Fruit fly (Drosophila melanogaster) whole organism, wandering third instar larva: Measurements from ENCODE around the gene CG14839.

ENCODE experiments used
- Abd-B ChIP-seq: fragments of >200 bp; optimal IDR thresholded peaks from 2 replicates; lab custom pipeline; 2017; ENCODE audit warnings: missing biosample characterization, missing genetic modification characterization
- CG32264 ChIP-seq: fragments of 200-800 bp; sonication (Bioruptor generic); optimal IDR thresholded peaks from 2 replicates; lab custom pipeline; 2016; ENCODE audit warnings: missing biosample characterization, missing genetic modification characterization
- CG9705 ChIP-seq: fragments of 200-800 bp; sonication (Bioruptor generic); optimal IDR thresholded peaks from 2 replicates; lab custom pipeline; 2018; ENCODE audit warnings: missing biosample characterization, mild to moderate bottlenecking, missing genetic modification characterization
- CrebA ChIP-seq: fragments of 200-800 bp; sonication (Bioruptor generic); optimal IDR thresholded peaks from 2 replicates; lab custom pipeline; 2016; ENCODE audit warnings: missing biosample characterization, mild to moderate bottlenecking, missing genetic modification characterization, borderline replicate concordance
- Dfd ChIP-seq: fragments of >200 bp; optimal IDR thresholded peaks from 2 replicates; lab custom pipeline; 2017; ENCODE audit warnings: missing biosample characterization, missing genetic modification characterization
- Dif ChIP-seq: fragments of 200-275, 200-300 bp; sonication (Bioruptor generic); optimal IDR thresholded peaks from 2 replicates; lab custom pipeline; 2018; ENCODE audit warnings: missing biosample characterization, missing genetic modification characterization; ENCODE audit not compliant: partially characterized antibody
- GATAd ChIP-seq: sonication (Bioruptor generic); optimal IDR thresholded peaks from 2 replicates; lab custom pipeline; 2016; ENCODE audit warnings: missing biosample characterization, missing genetic modification characterization
- HLH106 ChIP-seq: fragments of 200-800 bp; optimal IDR thresholded peaks from 3 replicates; lab custom pipeline; 2019; ENCODE audit warnings: missing biosample characterization, mild to moderate bottlenecking, missing genetic modification characterization, moderate library complexity
- Hnf4 ChIP-seq: fragments of 200-800 bp; sonication (Bioruptor generic); optimal IDR thresholded peaks from 2 replicates; lab custom pipeline; 2016; ENCODE audit warnings: missing biosample characterization, mild to moderate bottlenecking, missing genetic modification characterization
- Hr78 ChIP-seq: fragments of >200 bp; optimal IDR thresholded peaks from 2 replicates; lab custom pipeline; 2017; ENCODE audit warnings: missing biosample characterization, missing genetic modification characterization
- Hr83 ChIP-seq: fragments of 200-300 bp; sonication (Bioruptor generic); optimal IDR thresholded peaks from 2 replicates; lab custom pipeline; 2016; ENCODE audit warnings: missing biosample characterization, mild to moderate bottlenecking, missing genetic modification characterization, moderate library complexity; ENCODE audit not compliant: poor library complexity, severe bottlenecking
- Jra ChIP-seq: sonication (Bioruptor generic); optimal IDR thresholded peaks from 2 replicates; lab custom pipeline; 2016; ENCODE audit warnings: missing biosample characterization, missing genetic modification characterization
- Mio ChIP-seq: sonication (Bioruptor generic); optimal IDR thresholded peaks from 2 replicates; lab custom pipeline; 2016; ENCODE audit warnings: missing biosample characterization, missing genetic modification characterization
- Myc ChIP-seq: fragments of >200 bp; optimal IDR thresholded peaks from 2 replicates; lab custom pipeline; 2017
- N ChIP-seq: fragments of >200 bp; optimal IDR thresholded peaks from 2 replicates; lab custom pipeline; 2018; ENCODE audit warnings: missing biosample characterization, missing external identifiers, missing genetic modification characterization
- OdsH ChIP-seq: fragments of 200-800 bp; sonication (Bioruptor generic); optimal IDR thresholded peaks from 2 replicates; lab custom pipeline; 2016; ENCODE audit warnings: missing biosample characterization, mild to moderate bottlenecking, missing genetic modification characterization
- Rel ChIP-seq, 2 experiments: fragments of 200-800 bp; sonication (Bioruptor generic) in 1 of 2; optimal IDR thresholded peaks; 2 replicates in 1 of 2; 3 replicates in 1 of 2; lab custom pipeline; 2016 to 2019; ENCODE audit warnings: mild to moderate bottlenecking in 2 of 2, missing biosample characterization in 2 of 2, missing genetic modification characterization in 2 of 2, moderate library complexity in 1 of 2
- Sp1 ChIP-seq: fragments of 200-800 bp; sonication (Bioruptor generic); optimal IDR thresholded peaks from 3 replicates; lab custom pipeline; 2019; ENCODE audit warnings: missing biosample characterization, mild to moderate bottlenecking, missing genetic modification characterization, moderate library complexity
- Vsx2 ChIP-seq: fragments of 200-300, 225-300 bp; sonication (Bioruptor generic); optimal IDR thresholded peaks from 2 replicates; lab custom pipeline; 2018; ENCODE audit warnings: missing biosample characterization, missing genetic modification characterization; ENCODE audit not compliant: partially characterized antibody
- br ChIP-seq: fragments of 200-800 bp; sonication (Bioruptor generic); optimal IDR thresholded peaks from 2 replicates; lab custom pipeline; 2016; ENCODE audit warnings: missing biosample characterization, missing genetic modification characterization
- brk ChIP-seq: fragments of 200-800 bp; sonication (Bioruptor generic); optimal IDR thresholded peaks from 2 replicates; lab custom pipeline; 2016; ENCODE audit warnings: missing biosample characterization, mild to moderate bottlenecking, missing genetic modification characterization
- dl ChIP-seq, 2 experiments: fragments of 175-275, 200-275 bp in 1 of 2; fragments of 200-275 bp in 1 of 2; sonication (Bioruptor generic); optimal IDR thresholded peaks; lab custom pipeline; 2018; ENCODE audit warnings: mild to moderate bottlenecking in 2 of 2, missing biosample characterization in 2 of 2, missing genetic modification characterization in 2 of 2, moderate library complexity in 2 of 2; ENCODE audit not compliant: partially characterized antibody in 2 of 2, insufficient read depth in 1 of 2
- dmrt93B ChIP-seq: fragments of 200-800 bp; sonication (Bioruptor generic); optimal IDR thresholded peaks from 2 replicates; lab custom pipeline; 2018; ENCODE audit warnings: missing biosample characterization, mild to moderate bottlenecking, missing genetic modification characterization
- dsf ChIP-seq: sonication (Bioruptor generic); optimal IDR thresholded peaks from 2 replicates; lab custom pipeline; 2016; ENCODE audit warnings: missing biosample characterization, missing genetic modification characterization, borderline replicate concordance
- ey ChIP-seq: fragments of 200-800 bp; sonication (Bioruptor generic); optimal IDR thresholded peaks from 2 replicates; lab custom pipeline; 2016; ENCODE audit warnings: missing biosample characterization, missing genetic modification characterization
- foxo ChIP-seq, 2 experiments: fragments of 200-800 bp; sonication (Bioruptor generic); optimal IDR thresholded peaks; 2 replicates in 1 of 2; 3 replicates in 1 of 2; lab custom pipeline; 2016 to 2017; ENCODE audit warnings: missing biosample characterization in 2 of 2, missing genetic modification characterization in 2 of 2
- fru ChIP-seq: fragments of 200-800 bp; sonication (Bioruptor generic); optimal IDR thresholded peaks from 3 replicates; lab custom pipeline; 2016; ENCODE audit warnings: missing biosample characterization, mild to moderate bottlenecking, missing genetic modification characterization
- h ChIP-seq: fragments of 200-800 bp; sonication (Bioruptor generic); optimal IDR thresholded peaks from 3 replicates; lab custom pipeline; 2016; ENCODE audit warnings: missing biosample characterization, mild to moderate bottlenecking, missing genetic modification characterization
- jim ChIP-seq: fragments of 175-275, 200-325 bp; sonication (Bioruptor generic); optimal IDR thresholded peaks from 2 replicates; lab custom pipeline; 2016; ENCODE audit warnings: missing biosample characterization, mild to moderate bottlenecking, missing genetic modification characterization
- lola ChIP-seq: fragments of >200 bp; optimal IDR thresholded peaks from 2 replicates; lab custom pipeline; 2017; ENCODE audit warnings: missing biosample characterization, missing genetic modification characterization
- pan ChIP-seq: fragments of >200 bp; optimal IDR thresholded peaks from 2 replicates; lab custom pipeline; 2017
- psq ChIP-seq: fragments of 200-800 bp; sonication (Bioruptor generic); optimal IDR thresholded peaks from 3 replicates; lab custom pipeline; 2017; ENCODE audit warnings: missing biosample characterization, mild to moderate bottlenecking, missing genetic modification characterization, moderate library complexity
- rgr ChIP-seq: fragments of 200-800 bp; sonication (Bioruptor generic); optimal IDR thresholded peaks from 3 replicates; lab custom pipeline; 2016; ENCODE audit warnings: missing biosample characterization, mild to moderate bottlenecking, missing genetic modification characterization
- sage ChIP-seq: fragments of 200-800 bp; sonication (Bioruptor generic); optimal IDR thresholded peaks from 2 replicates; lab custom pipeline; 2016; ENCODE audit warnings: missing biosample characterization, mild to moderate bottlenecking, missing genetic modification characterization
- sv ChIP-seq: fragments of 200-800 bp; sonication (Bioruptor generic); optimal IDR thresholded peaks from 3 replicates; lab custom pipeline; 2016; ENCODE audit warnings: missing biosample characterization, missing genetic modification characterization
- tai ChIP-seq: sonication (Bioruptor generic); optimal IDR thresholded peaks from 2 replicates; lab custom pipeline; 2016; ENCODE audit warnings: missing biosample characterization, missing genetic modification characterization
- usp ChIP-seq: fragments of >200 bp; optimal IDR thresholded peaks from 2 replicates; lab custom pipeline; 2017; ENCODE audit warnings: missing biosample characterization, missing genetic modification characterization
- woc ChIP-seq: sonication (Bioruptor generic); optimal IDR thresholded peaks from 2 replicates; lab custom pipeline; 2016; ENCODE audit warnings: missing biosample characterization, mild to moderate bottlenecking, missing genetic modification characterization

Gene CG14839

dm6 chr3R:14286320-14287190 is 24.4 kb downstream of the CG14839 start, which contains the start of gene trx (continued):
- TF ChIP-seq usp (GFP tag; lab: Kevin White, UChicago): no peak

dm6 chr3R:14287980-14288379 is 25.8 kb downstream of the CG14839 start:
- TF ChIP-seq Hr78 (no peak), CG9705 (GFP tag; lab: Kevin White, UChicago) (no peak), psq (GFP tag; lab: Kevin White, UChicago) (no peak), Abd-B (no peak), Dif (GFP tag; lab: Kevin White, UChicago) (no peak), br (GFP tag; lab: Kevin White, UChicago) (no peak), CrebA (GFP tag; lab: Kevin White, UChicago) (no peak), pan (no peak), jim (GFP tag; lab: Kevin White, UChicago) (no peak), Myc (lab: Kevin White, UChicago) (no peak), dsf (GFP tag; lab: Kevin White, UChicago) (no peak), Dfd (no peak)

- TF ChIP-seq Dfd (no peak), brk (peak; percentile 57), Mio (no peak), Hr83 (GFP tag; lab: Kevin White, UChicago) (peak; percentile 82), woc (GFP tag; lab: Kevin White, UChicago) (peak; percentile 14), Jra (peak; percentile 41), GATAd (GFP tag; lab: Kevin White, UChicago) (no peak), usp (GFP tag; lab: Kevin White, UChicago) (no peak), pan (no peak), br (GFP tag; lab: Kevin White, UChicago) (peak; percentile 13), dl (GFP tag; optimal IDR thresholded peaks at IDR 0.05; lab: Kevin White, UChicago; ENCODE audit: insufficient read depth in 1 of 2, partially characterized antibody in 2 of 2) (peak; percentile 65 to 77), N (no peak), Vsx2 (GFP tag; lab: Kevin White, UChicago) (peak; percentile 38), sv (GFP tag; lab: Kevin White, UChicago) (peak; percentile 39), Hr78 (no peak), tai (GFP tag; lab: Kevin White, UChicago) (peak; percentile 11), Abd-B (no peak), Hnf4 (peak; percentile 38), Rel (GFP tag; optimal IDR thresholded peaks at IDR 0.05; lab: Kevin White, UChicago) (no peak), Rel (tag; optimal IDR thresholded peaks at IDR 0.05; lab: Kevin White, UChicago) (peak; percentile 35), Myc (lab: Kevin White, UChicago) (no peak), CG32264 (no peak), CrebA (GFP tag; lab: Kevin White, UChicago) (peak; percentile 62), psq (GFP tag; lab: Kevin White, UChicago) (peak; percentile 50), fru (GFP tag; lab: Kevin White, UChicago) (peak; percentile 86), Dif (GFP tag; lab: Kevin White, UChicago) (peak; percentile 92), foxo (GFP tag; optimal IDR thresholded peaks at IDR 0.05; lab: Kevin White, UChicago) (peak in 1 of 2 experiments; percentile 55), h (peak; percentile 61), jim (GFP tag; lab: Kevin White, UChicago) (peak; percentile 48), rgr (GFP tag; lab: Kevin White, UChicago) (peak; percentile 60), Sp1 (peak; percentile 18), dmrt93B (GFP tag; lab: Kevin White, UChicago) (no peak), HLH106 (tag; lab: Kevin White, UChicago) (peak; percentile 43), OdsH (GFP tag; lab: Kevin White, UChicago) (peak; percentile 50), sage (GFP tag; lab: Kevin White, UChicago) (peak; percentile 45), ey (GFP tag; lab: Kevin White, UChicago) (peak; percentile 45), lola (GFP tag; lab: Kevin White, UChicago) (no peak), dsf (GFP tag; lab: Kevin White, UChicago) (no peak), CG9705 (GFP tag; lab: Kevin White, UChicago) (no peak)
These were observed 26.6 kb downstream of the CG14839 start, which contains the start of gene red for dm6 chr3R:14288669-14289383. TSS of gene red (plus strand) at chr3R:14289071.
